Fruit fly (Drosophila melanogaster) whole organism, embryonic: Measurements from ENCODE around the gene ast.

Experiments used
- Aef1 ChIP-seq: fragments of 200-800 bp; sonication (Bioruptor generic); IDR thresholded peaks from 3 replicates; pipeline ENCODE4 v1.3.6; 2022; ENCODE audit warnings: missing biosample characterization, missing genetic modification characterization
- Asciz ChIP-seq: fragments of 200-800 bp; sonication (Bioruptor generic); optimal IDR thresholded peaks from 2 replicates; lab custom pipeline; 2017; ENCODE audit warnings: missing biosample characterization, mild to moderate bottlenecking, missing genetic modification characterization, missing genetic modification reagents
- Atf3 ChIP-seq: fragments of 200-800 bp; sonication (Bioruptor generic); optimal IDR thresholded peaks from 3 replicates; lab custom pipeline; 2016; ENCODE audit warnings: missing biosample characterization, missing genetic modification characterization
- C15 ChIP-seq: fragments of 200-800 bp; sonication (Bioruptor generic); IDR thresholded peaks from 3 replicates; pipeline ENCODE4 v1.3.6; 2022; ENCODE audit warnings: missing biosample characterization, missing genetic modification characterization
- CG10654 ChIP-seq: fragments of 200-800 bp; sonication (Bioruptor generic); optimal IDR thresholded peaks from 2 replicates; lab custom pipeline; 2016; ENCODE audit warnings: missing biosample characterization, missing genetic modification characterization
- CG12299 ChIP-seq: fragments of 200-800 bp; sonication (Bioruptor generic); optimal IDR thresholded peaks from 2 replicates; lab custom pipeline; 2018; ENCODE audit warnings: missing biosample characterization, mild to moderate bottlenecking, missing genetic modification characterization
- CG12942 ChIP-seq: fragments of 200-800 bp; sonication (Bioruptor generic); optimal IDR thresholded peaks from 3 replicates; lab custom pipeline; 2016; ENCODE audit warnings: missing biosample characterization, missing genetic modification characterization
- CG15073 ChIP-seq: fragments of 200-800 bp; sonication (Bioruptor generic); optimal IDR thresholded peaks from 2 replicates; lab custom pipeline; 2016; ENCODE audit warnings: missing biosample characterization, missing genetic modification characterization
- CG1603 ChIP-seq: fragments of 200-800 bp; sonication (Bioruptor generic); optimal IDR thresholded peaks from 2 replicates; lab custom pipeline; 2019; ENCODE audit warnings: missing biosample characterization, mild to moderate bottlenecking, missing genetic modification characterization, moderate library complexity
- CG1792 ChIP-seq: fragments of 200-800 bp; sonication (Bioruptor generic); optimal IDR thresholded peaks from 2 replicates; lab custom pipeline; 2016; ENCODE audit warnings: missing biosample characterization, missing genetic modification characterization
- CG18619 ChIP-seq: fragments of 200-800 bp; sonication (Bioruptor generic); optimal IDR thresholded peaks from 3 replicates; lab custom pipeline; 2017; ENCODE audit warnings: missing biosample characterization, mild to moderate bottlenecking, missing genetic modification characterization
- CG2678 ChIP-seq: fragments of 200-800 bp; sonication (Bioruptor generic); optimal IDR thresholded peaks from 3 replicates; lab custom pipeline; 2019; ENCODE audit warnings: missing biosample characterization, mild to moderate bottlenecking, missing genetic modification characterization, moderate library complexity
- CG2889 ChIP-seq: fragments of 200-800 bp; sonication (Bioruptor generic); IDR thresholded peaks from 3 replicates; pipeline ENCODE4 v1.3.6; 2022; ENCODE audit warnings: missing biosample characterization, missing genetic modification characterization
- CG3726 ChIP-seq: fragments of 200-800 bp; sonication (Bioruptor generic); IDR thresholded peaks from 3 replicates; pipeline ENCODE4, ENCODE4 v1.3.6; 2022; ENCODE audit warnings: missing biosample characterization, missing genetic modification characterization
- CG4360 ChIP-seq: fragments of 200-800 bp; sonication (Bioruptor generic); IDR thresholded peaks from 2 replicates; pipeline ENCODE4 v1.3.6; 2022; ENCODE audit warnings: missing biosample characterization, missing genetic modification characterization
- CG9609 ChIP-seq: fragments of 200-800 bp; sonication (Bioruptor generic); optimal IDR thresholded peaks from 3 replicates; lab custom pipeline; 2016; ENCODE audit warnings: missing biosample characterization, missing genetic modification characterization
- CHES-1-like ChIP-seq: fragments of 200-800 bp; sonication (Bioruptor generic); optimal IDR thresholded peaks from 2 replicates; lab custom pipeline; 2016; ENCODE audit warnings: missing biosample characterization, missing genetic modification characterization
- Dip3 ChIP-seq: fragments of 200-800 bp; sonication (Bioruptor generic); optimal IDR thresholded peaks from 3 replicates; lab custom pipeline; 2016; ENCODE audit warnings: missing biosample characterization, missing genetic modification characterization
- HLH3B ChIP-seq: fragments of 200-800 bp; sonication (Bioruptor generic); IDR thresholded peaks from 2 replicates; pipeline ENCODE4 v1.3.6; 2022; ENCODE audit warnings: missing biosample characterization, missing genetic modification characterization
- HmgD ChIP-seq: fragments of 200-800 bp; sonication (Bioruptor generic); optimal IDR thresholded peaks from 3 replicates; lab custom pipeline; 2016; ENCODE audit warnings: missing biosample characterization, missing genetic modification characterization
- Med ChIP-seq: fragments of 200-800 bp; sonication (Bioruptor generic); peaks from one replicate; lab custom pipeline; 2016; ENCODE audit warnings: missing biosample characterization, missing genetic modification characterization, mild to moderate bottlenecking, inconsistent platforms, moderate library complexity
- NK7.1 ChIP-seq: fragments of 200-800 bp; sonication (Bioruptor generic); optimal IDR thresholded peaks from 3 replicates; lab custom pipeline; 2016; ENCODE audit warnings: missing biosample characterization, missing genetic modification characterization
- Oaz ChIP-seq: fragments of 200-800 bp; sonication (Bioruptor generic); IDR thresholded peaks from 2 replicates; pipeline ENCODE4 v1.3.6; 2022; ENCODE audit warnings: missing biosample characterization, missing genetic modification characterization
- Opbp ChIP-seq: fragments of 200-800 bp; sonication (Bioruptor generic); IDR thresholded peaks from 3 replicates; pipeline ENCODE4 v1.3.6; 2022; ENCODE audit warnings: missing biosample characterization, missing genetic modification characterization; ENCODE audit not compliant: partially characterized antibody
- Pdp1 ChIP-seq, 2 experiments: fragments of 200-800 bp; sonication (Bioruptor generic); optimal IDR thresholded peaks; 3 replicates each; lab custom pipeline; 2016; ENCODE audit warnings: missing biosample characterization in 2 of 2, missing genetic modification characterization in 2 of 2, mild to moderate bottlenecking in 1 of 2, moderate library complexity in 1 of 2
- Scr ChIP-seq: fragments of 200-800 bp; sonication (Bioruptor generic); IDR thresholded peaks from 2 replicates; pipeline ENCODE4 v1.3.6; 2022; ENCODE audit warnings: missing biosample characterization, missing genetic modification characterization; ENCODE audit not compliant: partially characterized antibody
- Trl ChIP-seq, 3 experiments: fragments of >200 bp in 2 of 3; fragments of 200-800 bp in 1 of 3; sonication (Bioruptor generic) in 1 of 3; optimal IDR thresholded peaks; 2 replicates in 1 of 3; 3 replicates in 2 of 3; lab custom pipeline; 2016 to 2017; ENCODE audit warnings: missing biosample characterization in 1 of 3, missing genetic modification characterization in 1 of 3
- Usf ChIP-seq: fragments of 200-800 bp; sonication (Bioruptor generic); optimal IDR thresholded peaks from 2 replicates; lab custom pipeline; 2017; ENCODE audit warnings: missing genotype, missing biosample characterization, missing genetic modification characterization
- ab ChIP-seq: fragments of 200-800 bp; sonication (Bioruptor generic); optimal IDR thresholded peaks from 2 replicates; lab custom pipeline; 2016; ENCODE audit warnings: missing biosample characterization, missing genetic modification characterization
- ase ChIP-seq: fragments of 200-800 bp; sonication (Bioruptor generic); IDR thresholded peaks from 3 replicates; pipeline ENCODE4 v1.3.6; 2022; ENCODE audit warnings: missing biosample characterization, missing genetic modification characterization
- crp ChIP-seq, 2 experiments: fragments of 200-800 bp; sonication (Bioruptor generic); optimal IDR thresholded peaks; 2 replicates in 1 of 2; 3 replicates in 1 of 2; lab custom pipeline; 2017; ENCODE audit warnings: missing biosample characterization in 2 of 2, missing genetic modification characterization in 2 of 2, mild to moderate bottlenecking in 1 of 2, moderate library complexity in 1 of 2
- dm ChIP-seq: fragments of 200-800 bp; sonication (Bioruptor generic); optimal IDR thresholded peaks from 3 replicates; lab custom pipeline; 2016; ENCODE audit warnings: missing biosample characterization, missing genetic modification characterization
- gce ChIP-seq: fragments of 200-800 bp; sonication (Bioruptor generic); IDR thresholded peaks from 3 replicates; pipeline ENCODE4 v1.3.6; 2022; ENCODE audit warnings: missing biosample characterization, missing genetic modification characterization
- hbn ChIP-seq: fragments of 200-800 bp; sonication (Bioruptor generic); IDR thresholded peaks from 2 replicates; pipeline ENCODE4 v1.3.6; 2022; ENCODE audit warnings: missing biosample characterization, missing genetic modification characterization; ENCODE audit not compliant: partially characterized antibody
- kah ChIP-seq: fragments of 200-800 bp; sonication (Bioruptor generic); optimal IDR thresholded peaks from 2 replicates; lab custom pipeline; 2018; ENCODE audit warnings: missing biosample characterization, mild to moderate bottlenecking, missing genetic modification characterization
- lov ChIP-seq, 2 experiments: fragments of 200-800 bp in 1 of 2; fragments of >200 bp in 1 of 2; sonication (Bioruptor generic) in 1 of 2; IDR thresholded peaks in 1 of 2; optimal IDR thresholded peaks in 1 of 2; 2 replicates in 1 of 2; 3 replicates in 1 of 2; pipeline versions ENCODE4 v1.3.6 to Lab custom; 2017 to 2022; ENCODE audit warnings: missing biosample characterization in 1 of 2, missing genetic modification characterization in 1 of 2
- mam ChIP-seq: fragments of 200-800 bp; sonication (Bioruptor generic); optimal IDR thresholded peaks from 3 replicates; lab custom pipeline; 2016; ENCODE audit warnings: missing biosample characterization, missing genetic modification characterization
- mirr ChIP-seq: fragments of 200-800 bp; sonication (Bioruptor generic); optimal IDR thresholded peaks from 3 replicates; lab custom pipeline; 2018; ENCODE audit warnings: missing biosample characterization, mild to moderate bottlenecking, missing genetic modification characterization
- slp2 ChIP-seq: fragments of 200-800 bp; sonication (Bioruptor generic); optimal IDR thresholded peaks from 2 replicates; lab custom pipeline; 2016; ENCODE audit warnings: missing biosample characterization, missing genetic modification characterization
- so ChIP-seq: fragments of 200-800 bp; sonication (Bioruptor generic); IDR thresholded peaks from 3 replicates; pipeline ENCODE4 v1.3.6; 2022; ENCODE audit warnings: missing biosample characterization, missing genetic modification characterization
- sob ChIP-seq: fragments of 200-800 bp; sonication (Bioruptor generic); IDR thresholded peaks from 2 replicates; pipeline ENCODE4 v1.3.6; 2022; ENCODE audit warnings: missing biosample characterization, missing genetic modification characterization
- sug ChIP-seq: fragments of 200-800 bp; optimal IDR thresholded peaks from 2 replicates; lab custom pipeline; 2019; ENCODE audit warnings: missing biosample characterization, mild to moderate bottlenecking, missing genetic modification characterization, moderate library complexity
- tgo ChIP-seq: fragments of 200-800 bp; sonication (Bioruptor generic); IDR thresholded peaks from 3 replicates; pipeline ENCODE4 v1.3.6; 2022; ENCODE audit warnings: missing biosample characterization, missing genetic modification characterization
- tll ChIP-seq, 2 experiments: fragments of 200-800 bp in 1 of 2; fragments of >200 bp in 1 of 2; sonication (Bioruptor generic) in 1 of 2; optimal IDR thresholded peaks; 2 replicates each; lab custom pipeline; 2017 to 2019; ENCODE audit warnings: missing biosample characterization in 2 of 2, missing genetic modification characterization in 2 of 2, mild to moderate bottlenecking in 1 of 2, moderate library complexity in 1 of 2
- tup ChIP-seq: fragments of 200-800 bp; sonication (Bioruptor generic); optimal IDR thresholded peaks from 2 replicates; lab custom pipeline; 2016; ENCODE audit warnings: missing biosample characterization, mild to moderate bottlenecking, missing genetic modification characterization, moderate library complexity
- zen ChIP-seq: fragments of 200-800 bp; sonication (Bioruptor generic); optimal IDR thresholded peaks from 3 replicates; lab custom pipeline; 2018; ENCODE audit warnings: missing biosample characterization, mild to moderate bottlenecking, missing genetic modification characterization, moderate library complexity
- zen2 ChIP-seq: fragments of 200-800 bp; sonication (Bioruptor generic); IDR thresholded peaks from 3 replicates; pipeline ENCODE4 v1.3.6; 2022; ENCODE audit warnings: missing biosample characterization, missing genetic modification characterization; ENCODE audit not compliant: partially characterized antibody

Gene ast

dm6 chr2L:1118880-1119809 is 41.4 kb downstream of the ast start (continued):
- peak; percentile 40 for TF ChIP-seq tup (GFP tag; lab: Kevin White, UChicago)
- TF ChIP-seq zen2 = peak; percentile 43; the same call in 1 of the 3 replicates
- peak; percentile 57 for TF ChIP-seq Asciz
- peak; percentile 9 for TF ChIP-seq CG1792 (GFP tag; lab: Kevin White, UChicago)
- peak; percentile 56 for TF ChIP-seq Usf
- TF ChIP-seq sob (GFP tag; lab: Robert Waterston, UW) = peak; percentile 77
- no peak for TF ChIP-seq CG2889 (GFP tag; lab: Robert Waterston, UW)
- TF ChIP-seq CG9609 (GFP tag; lab: Kevin White, UChicago) = peak; percentile 81
- TF ChIP-seq CG12942 (GFP tag; lab: Kevin White, UChicago) = peak; percentile 70
- 0 out of 3 replicates have a peak, but pooled peaks have one; percentile 55 for TF ChIP-seq CG3726
- peak; percentile 61 for TF ChIP-seq Oaz (GFP tag; lab: Robert Waterston, UW)
- peak; percentile 17 for TF ChIP-seq CG12299 (tag; lab: Kevin White, UChicago)
- peak; percentile 82 for TF ChIP-seq CHES-1-like (GFP tag; lab: Kevin White, UChicago)
- TF ChIP-seq lov (optimal IDR thresholded peaks at IDR 0.05; lab: Kevin White, UChicago) = peak; percentile 31
- TF ChIP-seq lov (GFP tag; IDR thresholded peaks at IDR 0.05; lab: Robert Waterston, UW) = 0 out of 3 replicates have a peak, but pooled peaks have one; percentile 13
- TF ChIP-seq ase = peak; percentile 55; the same call in 1 of the 3 replicates
- TF ChIP-seq ab = peak; percentile 55
- TF ChIP-seq CG2678 (tag; lab: Kevin White, UChicago) = peak; percentile 80
- TF ChIP-seq slp2 (GFP tag; lab: Kevin White, UChicago) = peak; percentile 17
- TF ChIP-seq zen = peak; percentile 55
- TF ChIP-seq tll (GFP tag; optimal IDR thresholded peaks at IDR 0.05; lab: Kevin White, UChicago) = no peak
- TF ChIP-seq CG4360 (GFP tag; lab: Robert Waterston, UW) = no peak
- TF ChIP-seq Med (GFP tag; lab: Kevin White, UChicago) = peak; percentile 91
- peak; percentile 41 for TF ChIP-seq Atf3 (GFP tag; lab: Kevin White, UChicago)
- peak; percentile 23 to 53 for TF ChIP-seq Pdp1 (GFP tag; optimal IDR thresholded peaks at IDR 0.05; lab: Kevin White, UChicago)
- peak; percentile 3 for TF ChIP-seq kah (GFP tag; lab: Kevin White, UChicago)
- no peak for TF ChIP-seq NK7.1
- TF ChIP-seq CG15073 = no peak
- peak; percentile 54 for TF ChIP-seq CG10654 (GFP tag; lab: Kevin White, UChicago)
- TF ChIP-seq HmgD (GFP tag; lab: Kevin White, UChicago) = peak; percentile 30
- TF ChIP-seq Aef1 (GFP tag; lab: Robert Waterston, UW) = peak; percentile 69
- peak; percentile 77 for TF ChIP-seq mam (GFP tag; lab: Kevin White, UChicago)
- TF ChIP-seq dm (GFP tag; lab: Kevin White, UChicago) = peak; percentile 12
- no peak for TF ChIP-seq Scr (GFP tag; lab: Robert Waterston, UW)
- TF ChIP-seq hbn (GFP tag; lab: Robert Waterston, UW) = no peak
- peak; percentile 80 to 94 for TF ChIP-seq Trl (optimal IDR thresholded peaks at IDR 0.05; lab: Kevin White, UChicago)
- TF ChIP-seq Trl (GFP tag; optimal IDR thresholded peaks at IDR 0.05; lab: Kevin White, UChicago) = peak; percentile 59
- TF ChIP-seq C15 (GFP tag; lab: Robert Waterston, UW) = peak; percentile 74; the same call in 1 of the 3 replicates
- peak; percentile 83 for TF ChIP-seq CG1603 (tag; lab: Kevin White, UChicago)
- peak; percentile 67 for TF ChIP-seq sug (tag; lab: Kevin White, UChicago)
- TF ChIP-seq tgo (GFP tag; lab: Robert Waterston, UW) = peak; percentile 82
- peak; percentile 69 for TF ChIP-seq HLH3B
- peak; percentile 79 for TF ChIP-seq CG18619 (GFP tag; lab: Kevin White, UChicago)
- TF ChIP-seq mirr (GFP tag; lab: Kevin White, UChicago) = peak; percentile 47
- TF ChIP-seq Opbp (GFP tag; lab: Robert Waterston, UW) = peak; percentile 40; the same call in 1 of the 3 replicates
- TF ChIP-seq crp (GFP tag; optimal IDR thresholded peaks at IDR 0.05; lab: Kevin White, UChicago) = peak in 1 of 2 experiments; percentile 14
- peak; percentile 71 for TF ChIP-seq so
- TF ChIP-seq gce (GFP tag; lab: Robert Waterston, UW) = no peak
- peak; percentile 77 for TF ChIP-seq Dip3
